Fruit fly (Drosophila melanogaster) whole organism, embryonic: Measurements from ENCODE around the gene CheB93b.

Source experiments
- B-H2 ChIP-seq: fragments of 200-800 bp; sonication (Bioruptor generic); optimal IDR thresholded peaks from 2 replicates; lab custom pipeline; 2018; ENCODE audit warnings: missing biosample characterization, mild to moderate bottlenecking, missing genetic modification characterization
- Bgb ChIP-seq: fragments of 200-800 bp; sonication (Bioruptor generic); IDR thresholded peaks from 2 replicates; pipeline ENCODE4 v1.3.6; 2022; ENCODE audit warnings: missing biosample characterization, missing genetic modification characterization; ENCODE audit not compliant: partially characterized antibody
- C15 ChIP-seq: fragments of 200-800 bp; sonication (Bioruptor generic); IDR thresholded peaks from 3 replicates; pipeline ENCODE4 v1.3.6; 2022; ENCODE audit warnings: missing biosample characterization, missing genetic modification characterization
- CG10147 ChIP-seq: fragments of 200-800 bp; sonication (Bioruptor generic); optimal IDR thresholded peaks from 2 replicates; lab custom pipeline; 2019; ENCODE audit warnings: missing biosample characterization, mild to moderate bottlenecking, missing genetic modification characterization, moderate library complexity
- CG1024 ChIP-seq: fragments of 200-800 bp; sonication (Bioruptor generic); IDR thresholded peaks from 2 replicates; pipeline ENCODE4 v1.3.6; 2022; ENCODE audit warnings: missing biosample characterization, missing genetic modification characterization
- CG10959 ChIP-seq: fragments of 200-800 bp; sonication (Bioruptor generic); IDR thresholded peaks from 2 replicates; pipeline ENCODE4 v1.3.6; 2022; ENCODE audit warnings: missing biosample characterization, missing genetic modification characterization
- CG12942 ChIP-seq: fragments of 200-800 bp; sonication (Bioruptor generic); optimal IDR thresholded peaks from 3 replicates; lab custom pipeline; 2016; ENCODE audit warnings: missing biosample characterization, missing genetic modification characterization
- CG13624 ChIP-seq: fragments of 200-800 bp; sonication (Bioruptor generic); optimal IDR thresholded peaks from 2 replicates; lab custom pipeline; 2016; ENCODE audit warnings: missing biosample characterization, missing genetic modification characterization
- CG15479 ChIP-seq: fragments of 200-800 bp; sonication (Bioruptor generic); optimal IDR thresholded peaks from 3 replicates; lab custom pipeline; 2019; ENCODE audit warnings: missing biosample characterization, mild to moderate bottlenecking, missing genetic modification characterization, moderate library complexity
- CG17328 ChIP-seq: fragments of 200-800 bp; sonication (Bioruptor generic); IDR thresholded peaks from 2 replicates; pipeline ENCODE4 v1.3.6; 2022; ENCODE audit warnings: missing biosample characterization, missing genetic modification characterization
- CG18764 ChIP-seq: fragments of 200-800 bp; sonication (Bioruptor generic); optimal IDR thresholded peaks from 3 replicates; lab custom pipeline; 2016; ENCODE audit warnings: missing biosample characterization, missing genetic modification characterization
- CG2129 ChIP-seq: fragments of 200-800 bp; sonication (Bioruptor generic); IDR thresholded peaks from 2 replicates; pipeline ENCODE4 v1.3.6; 2022; ENCODE audit warnings: missing biosample characterization, missing genetic modification characterization; ENCODE audit not compliant: partially characterized antibody
- CG30020 ChIP-seq: fragments of 200-800 bp; optimal IDR thresholded peaks from 2 replicates; lab custom pipeline; 2019; ENCODE audit warnings: missing biosample characterization, mild to moderate bottlenecking, missing genetic modification characterization, moderate library complexity
- CG31441 ChIP-seq: fragments of 200-800 bp; sonication (Bioruptor generic); IDR thresholded peaks from 2 replicates; pipeline ENCODE4 v1.3.6; 2022; ENCODE audit warnings: missing biosample characterization, missing genetic modification characterization
- CG4360 ChIP-seq: fragments of 200-800 bp; sonication (Bioruptor generic); IDR thresholded peaks from 2 replicates; pipeline ENCODE4 v1.3.6; 2022; ENCODE audit warnings: missing biosample characterization, missing genetic modification characterization
- CG4854 ChIP-seq: fragments of 200-800 bp; sonication (Bioruptor generic); optimal IDR thresholded peaks from 2 replicates; lab custom pipeline; 2016; ENCODE audit warnings: missing biosample characterization, missing genetic modification characterization, inconsistent platforms
- CG6272 ChIP-seq: fragments of 200-800 bp; sonication (Bioruptor generic); IDR thresholded peaks from 2 replicates; pipeline ENCODE4 v1.3.6; 2022; ENCODE audit warnings: missing biosample characterization, missing genetic modification characterization
- CG7271 ChIP-seq: fragments of 200-800 bp; sonication (Bioruptor generic); optimal IDR thresholded peaks from 2 replicates; lab custom pipeline; 2018; ENCODE audit warnings: missing biosample characterization, mild to moderate bottlenecking, missing genetic modification characterization, moderate library complexity
- CG7556 ChIP-seq: fragments of 200-800 bp; sonication (Bioruptor generic); optimal IDR thresholded peaks from 2 replicates; lab custom pipeline; 2017; ENCODE audit warnings: missing biosample characterization, mild to moderate bottlenecking, missing genetic modification characterization
- CG7786 ChIP-seq: fragments of 200-800 bp; sonication (Bioruptor generic); optimal IDR thresholded peaks from 2 replicates; lab custom pipeline; 2016; ENCODE audit warnings: missing biosample characterization, missing genetic modification characterization
- CG8388 ChIP-seq: fragments of 200-800 bp; sonication (Bioruptor generic); optimal IDR thresholded peaks from 2 replicates; lab custom pipeline; 2019; ENCODE audit warnings: missing biosample characterization, mild to moderate bottlenecking, missing genetic modification characterization, moderate library complexity
- CG9727 ChIP-seq: fragments of 200-800 bp; sonication (Bioruptor generic); optimal IDR thresholded peaks from 3 replicates; lab custom pipeline; 2017; ENCODE audit warnings: missing biosample characterization, mild to moderate bottlenecking, missing genetic modification characterization
- CkIIα-i1 ChIP-seq: fragments of 200-800 bp; sonication (Bioruptor generic); IDR thresholded peaks from 2 replicates; pipeline ENCODE4 v1.3.6; 2022; ENCODE audit warnings: missing biosample characterization, missing genetic modification characterization
- D ChIP-seq, 2 experiments: fragments of 200-800 bp in 1 of 2; fragments of >200 bp in 1 of 2; sonication (Bioruptor generic) in 1 of 2; optimal IDR thresholded peaks; 2 replicates in 1 of 2; 3 replicates in 1 of 2; lab custom pipeline; 2017; ENCODE audit warnings: mild to moderate bottlenecking in 1 of 2, missing biosample characterization in 1 of 2, missing genetic modification characterization in 1 of 2, missing genetic modification reagents in 1 of 2
- Deaf1 ChIP-seq: fragments of 200-800 bp; optimal IDR thresholded peaks from 3 replicates; lab custom pipeline; 2019; ENCODE audit warnings: missing biosample characterization, mild to moderate bottlenecking, missing genetic modification characterization, moderate library complexity
- Dll ChIP-seq: fragments of 200-800 bp; sonication (Bioruptor generic); IDR thresholded peaks from 4 replicates; pipeline ENCODE4 v1.3.6; 2022; ENCODE audit warnings: missing biosample characterization, missing genetic modification characterization; ENCODE audit not compliant: partially characterized antibody
- Dref ChIP-seq: fragments of 200-800 bp; sonication (Bioruptor generic); IDR thresholded peaks from 2 replicates; pipeline ENCODE4 v1.3.6; 2022; ENCODE audit warnings: missing biosample characterization, missing genetic modification characterization
- Fer1 ChIP-seq: fragments of 200-800 bp; sonication (Bioruptor generic); optimal IDR thresholded peaks from 2 replicates; lab custom pipeline; 2017; ENCODE audit warnings: missing biosample characterization, mild to moderate bottlenecking, missing genetic modification characterization
- Med ChIP-seq: fragments of 200-800 bp; sonication (Bioruptor generic); peaks from one replicate; lab custom pipeline; 2016; ENCODE audit warnings: missing biosample characterization, missing genetic modification characterization, mild to moderate bottlenecking, inconsistent platforms, moderate library complexity
- Ravus ChIP-seq: fragments of 200-800 bp; sonication (Bioruptor generic); IDR thresholded peaks from 2 replicates; pipeline ENCODE4 v1.3.6; 2022; ENCODE audit warnings: missing biosample characterization, missing genetic modification characterization
- Xrp1 ChIP-seq: fragments of 200-800 bp; sonication (Bioruptor generic); IDR thresholded peaks from 2 replicates; pipeline ENCODE4 v1.3.6; 2022; ENCODE audit warnings: missing biosample characterization, missing genetic modification characterization
- ac ChIP-seq: fragments of 200-800 bp; sonication (Bioruptor generic); optimal IDR thresholded peaks from 3 replicates; lab custom pipeline; 2017; ENCODE audit warnings: missing biosample characterization, mild to moderate bottlenecking, missing genetic modification characterization
- dimm ChIP-seq: fragments of 200-800 bp; sonication (Bioruptor generic); IDR thresholded peaks from 2 replicates; pipeline ENCODE4 v1.3.6; 2022; ENCODE audit warnings: missing biosample characterization, missing genetic modification characterization
- ems ChIP-seq: fragments of 200-800 bp; sonication (Bioruptor generic); optimal IDR thresholded peaks from 3 replicates; lab custom pipeline; 2016; ENCODE audit warnings: missing biosample characterization, missing genetic modification characterization
- gce ChIP-seq: fragments of 200-800 bp; sonication (Bioruptor generic); IDR thresholded peaks from 3 replicates; pipeline ENCODE4 v1.3.6; 2022; ENCODE audit warnings: missing biosample characterization, missing genetic modification characterization
- hkb ChIP-seq, 2 experiments: fragments of 200-800 bp in 1 of 2; fragments of >200 bp in 1 of 2; sonication (Bioruptor generic) in 1 of 2; IDR thresholded peaks in 1 of 2; optimal IDR thresholded peaks in 1 of 2; 2 replicates each; pipeline versions ENCODE4 v1.3.6 to Lab custom; 2017 to 2022; ENCODE audit warnings: missing biosample characterization in 1 of 2, missing genetic modification characterization in 1 of 2
- jing ChIP-seq: fragments of 200-800 bp; sonication (Bioruptor generic); optimal IDR thresholded peaks from 2 replicates; lab custom pipeline; 2018; ENCODE audit warnings: missing biosample characterization, mild to moderate bottlenecking, missing genetic modification characterization
- lbe ChIP-seq: fragments of 200-800 bp; sonication (Bioruptor generic); optimal IDR thresholded peaks from 2 replicates; lab custom pipeline; 2016; ENCODE audit warnings: missing biosample characterization, mild to moderate bottlenecking, missing genetic modification characterization
- odd ChIP-seq: fragments of 200-800 bp; sonication (Bioruptor generic); optimal IDR thresholded peaks from 2 replicates; lab custom pipeline; 2017; ENCODE audit warnings: missing biosample characterization, mild to moderate bottlenecking, missing genetic modification characterization
- prd ChIP-seq, 3 experiments: fragments of >200 bp in 2 of 3; fragments of 200-800 bp in 1 of 3; sonication (Bioruptor generic) in 1 of 3; optimal IDR thresholded peaks in 2 of 3; IDR thresholded peaks in 1 of 3; 2 replicates in 2 of 3; 3 replicates in 1 of 3; pipeline versions ENCODE4 v1.3.6 to Lab custom; 2017 to 2022; ENCODE audit warnings: missing biosample characterization in 1 of 3, missing genetic modification characterization in 1 of 3
- pum ChIP-seq: fragments of 200-800 bp; sonication (Bioruptor generic); optimal IDR thresholded peaks from 2 replicates; lab custom pipeline; 2016; ENCODE audit warnings: missing biosample characterization, missing genetic modification characterization
- ro ChIP-seq: fragments of 200-800 bp; sonication (Bioruptor generic); IDR thresholded peaks from 2 replicates; pipeline ENCODE4 v1.3.6; 2022; ENCODE audit warnings: missing biosample characterization, missing genetic modification characterization
- sens ChIP-seq: fragments of 200-800 bp; sonication (Bioruptor generic); peaks from one replicate; lab custom pipeline; 2016; ENCODE audit warnings: missing biosample characterization, missing genetic modification characterization
- tap ChIP-seq: fragments of 200-800 bp; optimal IDR thresholded peaks from 3 replicates; lab custom pipeline; 2019; ENCODE audit warnings: missing biosample characterization, mild to moderate bottlenecking, missing genetic modification characterization, moderate library complexity
- tll ChIP-seq, 2 experiments: fragments of 200-800 bp in 1 of 2; fragments of >200 bp in 1 of 2; sonication (Bioruptor generic) in 1 of 2; optimal IDR thresholded peaks; 2 replicates each; lab custom pipeline; 2017 to 2019; ENCODE audit warnings: missing biosample characterization in 2 of 2, missing genetic modification characterization in 2 of 2, mild to moderate bottlenecking in 1 of 2, moderate library complexity in 1 of 2
- zen ChIP-seq: fragments of 200-800 bp; sonication (Bioruptor generic); optimal IDR thresholded peaks from 3 replicates; lab custom pipeline; 2018; ENCODE audit warnings: missing biosample characterization, mild to moderate bottlenecking, missing genetic modification characterization, moderate library complexity

The CheB93b gene

dm6 chr3R:21447656-21448055 is 38.7 kb downstream of the CheB93b start:
- TF ChIP-seq tll (GFP tag; optimal IDR thresholded peaks at IDR 0.05; lab: Kevin White, UChicago): peak in 1 of 2 experiments; percentile 85
- TF ChIP-seq prd (optimal IDR thresholded peaks at IDR 0.05; lab: Kevin White, UChicago): no peak
- 0 out of 3 replicates have a peak, but pooled peaks have one; percentile 21 for TF ChIP-seq prd (GFP tag; IDR thresholded peaks at IDR 0.05; lab: Robert Waterston, UW)
- no peak for TF ChIP-seq CG1024
- TF ChIP-seq CG30020: no peak
- TF ChIP-seq Deaf1 (tag; lab: Kevin White, UChicago): no peak
- no peak for TF ChIP-seq dimm (GFP tag; lab: Robert Waterston, UW)
- no peak for TF ChIP-seq CG7271 (tag; lab: Kevin White, UChicago)
- no peak for TF ChIP-seq Dll (GFP tag; lab: Robert Waterston, UW)
- no peak for TF ChIP-seq Ravus (GFP tag; lab: Robert Waterston, UW)
- TF ChIP-seq hkb (optimal IDR thresholded peaks at IDR 0.05; lab: Kevin White, UChicago): no peak
- no peak for TF ChIP-seq hkb (GFP tag; IDR thresholded peaks at IDR 0.05; lab: Robert Waterston, UW)
- TF ChIP-seq CG10959 (GFP tag; lab: Robert Waterston, UW): no peak
- TF ChIP-seq pum (GFP tag; lab: Kevin White, UChicago): no peak
- 0 out of 2 replicates have a peak, but pooled peaks have one; percentile 24 for TF ChIP-seq Dref (GFP tag; lab: Robert Waterston, UW)
- no peak for TF ChIP-seq CG31441 (GFP tag; lab: Robert Waterston, UW)
- TF ChIP-seq odd (GFP tag; lab: Kevin White, UChicago): peak; percentile 10
- no peak for TF ChIP-seq CG7786
- no peak for TF ChIP-seq gce
- TF ChIP-seq D (optimal IDR thresholded peaks at IDR 0.05; lab: Kevin White, UChicago): peak; percentile 61
- TF ChIP-seq D (GFP tag; optimal IDR thresholded peaks at IDR 0.05; lab: Kevin White, UChicago): no peak
- TF ChIP-seq zen (tag; lab: Kevin White, UChicago): peak; percentile 94
- no peak for TF ChIP-seq CG18764 (GFP tag; lab: Kevin White, UChicago)
- no peak for TF ChIP-seq ro
- no peak for TF ChIP-seq CG7556 (GFP tag; lab: Kevin White, UChicago)
- no peak for TF ChIP-seq ac (GFP tag; lab: Kevin White, UChicago)
- no peak for TF ChIP-seq Med
- TF ChIP-seq CG15479: peak; percentile 46
- TF ChIP-seq ems (GFP tag; lab: Kevin White, UChicago): no peak
- no peak for TF ChIP-seq CG2129 (GFP tag; lab: Robert Waterston, UW)
- no peak for TF ChIP-seq tap (tag; lab: Kevin White, UChicago)
- no peak for TF ChIP-seq Bgb (GFP tag; lab: Robert Waterston, UW)

- peak; percentile 15; the same call in 1 of the 2 replicates for TF ChIP-seq Xrp1 (GFP tag; lab: Robert Waterston, UW)
- peak; percentile 12; the same call in 1 of the 2 replicates for TF ChIP-seq CG17328
- TF ChIP-seq CG12942 (GFP tag; lab: Kevin White, UChicago): no peak
- no peak for TF ChIP-seq CG4360
- no peak for TF ChIP-seq CkIIα-i1 (GFP tag; lab: Robert Waterston, UW)
- TF ChIP-seq Fer1 (GFP tag; lab: Kevin White, UChicago): no peak
- peak; percentile 36 for TF ChIP-seq sens
- no peak for TF ChIP-seq CG6272 (GFP tag; lab: Robert Waterston, UW)
- TF ChIP-seq prd (optimal IDR thresholded peaks at IDR 0.05; lab: Kevin White, UChicago): no peak
- TF ChIP-seq prd (GFP tag; IDR thresholded peaks at IDR 0.05; lab: Robert Waterston, UW): peak; percentile 61; the same call in 2 of the 3 replicates
- no peak for TF ChIP-seq B-H2 (GFP tag; lab: Kevin White, UChicago)
- TF ChIP-seq CG9727: peak; percentile 17
- TF ChIP-seq jing (GFP tag; lab: Kevin White, UChicago): no peak
- no peak for TF ChIP-seq C15 (GFP tag; lab: Robert Waterston, UW)
- TF ChIP-seq CG10147: no peak
- no peak for TF ChIP-seq CG13624 (GFP tag; lab: Kevin White, UChicago)
- TF ChIP-seq lbe: peak; percentile 41
- no peak for TF ChIP-seq CG4854
- no peak for TF ChIP-seq CG8388 (GFP tag; lab: Kevin White, UChicago)
- TF ChIP-seq, all 482 proteins: peak for 6
Measured at dm6 chr3R:21452108-21452507, 43.2 kb downstream of the CheB93b start.
